Worm (Caenorhabditis elegans) whole organism, L2 larva: ENCODE results near the gene frpr-7.
A peak's percentile ranks its signal among the peaks of the same experiment; 100 is the strongest.

Experiments used
- F13H6.1 ChIP-seq: sonication (generic microtip); optimal IDR thresholded peaks from 2 replicates; lab custom pipeline; 2016; ENCODE audit warnings: missing genetic modification characterization, missing compliant biosample characterization
- ZK546.5 ChIP-seq: sonication (generic microtip); optimal IDR thresholded peaks from 2 replicates; lab custom pipeline; 2017; ENCODE audit warnings: missing biosample characterization, missing genetic modification characterization
- ama-1 ChIP-seq: fragments of 150-350 bp; optimal IDR thresholded peaks from 2 replicates; lab custom pipeline; 2018; ENCODE audit warnings: inconsistent platforms
- blmp-1 ChIP-seq: sonication (generic microtip); optimal IDR thresholded peaks from 2 replicates; lab custom pipeline; 2017; ENCODE audit warnings: missing genetic modification characterization, mild to moderate bottlenecking, missing compliant biosample characterization, antibody characterized with exemption, moderate library complexity; ENCODE audit not compliant: insufficient read depth
- ceh-82 ChIP-seq: fragments of 150-350 bp; optimal IDR thresholded peaks from 2 replicates; lab custom pipeline; 2014; ENCODE audit warnings: missing biosample characterization, missing genetic modification characterization
- mab-5 ChIP-seq: fragments of 150-350 bp; optimal IDR thresholded peaks from 2 replicates; lab custom pipeline; 2014; ENCODE audit warnings: missing biosample characterization, missing genetic modification characterization
- mdl-1 ChIP-seq, 2 experiments: fragments of 150-350 bp in 1 of 2; sonication (generic microtip) in 1 of 2; optimal IDR thresholded peaks; 2 replicates each; lab custom pipeline; 2017; ENCODE audit warnings: missing biosample characterization in 2 of 2, missing genetic modification characterization in 2 of 2
- nhr-10 ChIP-seq: sonication (generic microtip); optimal IDR thresholded peaks from 2 replicates; lab custom pipeline; 2017; ENCODE audit warnings: missing biosample characterization, missing genetic modification characterization
- nhr-129 ChIP-seq: fragments of 150-350 bp; optimal IDR thresholded peaks from 2 replicates; lab custom pipeline; 2014; ENCODE audit warnings: missing biosample characterization, missing genetic modification characterization
- nhr-25 ChIP-seq: fragments of 150-350 bp; sonication (generic microtip); optimal IDR thresholded peaks from 3 replicates; lab custom pipeline; 2014; ENCODE audit warnings: missing biosample characterization, missing genetic modification characterization
- peb-1 ChIP-seq: fragments of 150-350 bp; optimal IDR thresholded peaks from 2 replicates; lab custom pipeline; 2014; ENCODE audit warnings: missing biosample characterization, missing genetic modification characterization
- snpc-4 ChIP-seq: fragments of 150-350 bp; optimal IDR thresholded peaks from 2 replicates; lab custom pipeline; 2014; ENCODE audit warnings: missing biosample characterization, missing genetic modification characterization
- ztf-11 ChIP-seq: sonication (generic microtip); optimal IDR thresholded peaks from 2 replicates; lab custom pipeline; 2017; ENCODE audit warnings: missing biosample characterization, missing genetic modification characterization

DNA sequence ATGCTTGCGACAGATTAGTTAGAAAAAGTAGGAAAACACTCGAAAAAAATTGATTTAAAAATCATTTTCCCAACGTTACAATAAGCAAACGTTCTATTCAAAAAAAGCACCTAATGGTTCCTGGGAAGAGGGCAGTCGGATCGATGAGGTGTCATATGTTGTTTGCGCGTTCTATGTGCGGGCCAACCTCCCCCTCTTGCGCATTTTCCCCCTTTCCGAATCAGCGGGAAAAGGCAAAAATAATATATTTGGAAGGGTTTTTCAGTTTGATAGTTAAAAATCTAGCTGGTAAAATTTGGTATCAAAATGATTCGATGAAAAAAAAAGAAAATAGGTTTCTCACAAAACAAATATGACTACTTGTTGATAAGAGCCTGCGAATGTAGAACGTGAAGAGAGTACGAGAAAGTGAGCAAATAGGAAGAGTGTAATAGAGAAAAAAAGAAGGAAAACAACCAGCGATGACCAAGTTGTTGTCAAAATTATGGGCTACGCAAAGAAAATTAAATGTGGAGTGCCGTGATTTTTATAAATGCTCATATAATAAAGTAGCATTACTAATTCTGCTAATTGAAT is 30.8 kb upstream of the frpr-7 start:
- TF ChIP-seq peb-1 (tag; lab: Kevin White, UChicago) (no peak), blmp-1 (tag; lab: Kevin White, UChicago) (no peak), ztf-11 (tag; lab: Kevin White, UChicago) (no peak), snpc-4 (no peak), ama-1 (no peak), nhr-10 (tag; lab: Kevin White, UChicago) (no peak), mdl-1 (tag; optimal IDR thresholded peaks at IDR 0.05; lab: Kevin White, UChicago) (no peak), ceh-82 (tag; lab: Kevin White, UChicago) (no peak), ZK546.5 (no peak), nhr-129 (tag; lab: Kevin White, UChicago) (peak; percentile 67), F13H6.1 (tag; lab: Kevin White, UChicago) (peak; percentile 35), nhr-25 (peak; percentile 54), mab-5 (tag; lab: Kevin White, UChicago) (peak; percentile 11)
